Worm (Caenorhabditis elegans) whole organism, L1 larva: Measurements from ENCODE around the gene C27H5.2.

Source experiments
- ama-1 ChIP-seq: fragments of 150-350 bp; optimal IDR thresholded peaks from 2 replicates; lab custom pipeline; 2014
- elt-3 ChIP-seq, 6 experiments: fragments of 150-350 bp in 1 of 6; sonication (generic microtip); optimal IDR thresholded peaks; 2 replicates each; lab custom pipeline; 2017 to 2018; ENCODE audit warnings: missing biosample characterization in 6 of 6, missing genetic modification characterization in 6 of 6, inconsistent platforms in 1 of 6
- lin-39 ChIP-seq: fragments of 150-350 bp; optimal IDR thresholded peaks from 2 replicates; lab custom pipeline; 2014; ENCODE audit warnings: missing biosample characterization, missing genetic modification reagents, missing genetic modification characterization
- mdl-1 ChIP-seq, 2 experiments: fragments of 150-350 bp; optimal IDR thresholded peaks; 2 replicates each; lab custom pipeline; 2014 to 2017; ENCODE audit warnings: missing biosample characterization in 2 of 2, missing genetic modification characterization in 2 of 2, inconsistent platforms in 1 of 2
- nhr-77 ChIP-seq: fragments of 150-350 bp; optimal IDR thresholded peaks from 2 replicates; lab custom pipeline; 2014; ENCODE audit warnings: missing biosample characterization, missing genetic modification characterization
- snpc-4 ChIP-seq: fragments of 150-350 bp; optimal IDR thresholded peaks from 2 replicates; lab custom pipeline; 2014; ENCODE audit warnings: missing biosample characterization, missing genetic modification characterization
- unc-62 ChIP-seq: fragments of 150-350 bp; optimal IDR thresholded peaks from 2 replicates; lab custom pipeline; 2014; ENCODE audit warnings: missing biosample characterization, missing genetic modification reagents, missing genetic modification characterization
- ztf-11 ChIP-seq, 2 experiments: sonication (generic microtip); optimal IDR thresholded peaks; 2 replicates each; lab custom pipeline; 2016 to 2017; ENCODE audit warnings: missing genetic modification characterization in 2 of 2, missing biosample characterization in 1 of 2, missing compliant biosample characterization in 1 of 2

DNA sequence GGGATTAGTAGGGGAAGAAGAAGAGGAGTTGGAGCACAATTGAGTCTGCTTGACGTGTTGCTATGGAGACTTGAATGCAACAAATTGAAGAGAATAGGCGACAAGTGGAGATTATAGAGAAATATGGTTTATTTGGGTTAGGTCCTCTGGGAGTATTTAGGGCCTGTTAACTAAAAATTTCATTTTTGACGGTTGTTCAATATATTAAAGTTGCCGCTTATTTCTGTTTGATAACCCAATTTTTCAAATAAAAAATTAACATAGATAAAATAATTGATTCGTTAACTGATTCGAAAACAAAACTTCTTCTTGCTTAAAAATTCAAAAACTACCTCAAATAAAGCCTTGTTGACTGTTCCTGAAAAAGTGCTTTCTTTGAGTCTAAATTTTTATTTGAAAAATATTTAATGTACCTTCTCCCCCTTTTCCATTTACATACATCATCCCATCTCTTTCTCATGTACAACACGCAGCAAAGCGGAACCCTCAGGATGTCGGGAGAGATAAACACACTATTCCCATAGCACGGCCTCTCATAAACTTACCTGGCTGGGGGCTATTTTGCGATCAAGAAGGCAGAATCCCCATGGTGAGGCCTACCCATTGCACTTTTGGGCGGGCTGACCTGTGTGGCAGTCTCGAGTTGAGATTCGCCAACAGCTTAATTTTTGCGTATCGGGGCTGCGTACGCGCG, 16.1 kb downstream of the C27H5.2 start, which contains the start of gene dyf-13:
- TF ChIP-seq nhr-77 (tag; lab: Kevin White, UChicago) (no peak), elt-3 (tag; optimal IDR thresholded peaks at IDR 0.05; lab: Kevin White, UChicago) (no peak), unc-62 (no peak), mdl-1 (tag; optimal IDR thresholded peaks at IDR 0.05; lab: Kevin White, UChicago) (no peak), snpc-4 (tag; lab: Kevin White, UChicago) (no peak), ztf-11 (tag; optimal IDR thresholded peaks at IDR 0.05; lab: Kevin White, UChicago) (no peak), lin-39 (no peak), ama-1 (no peak)
